Fruit fly (Drosophila melanogaster) whole organism, embryonic: ENCODE results near the gene asun.
A peak's percentile ranks its signal among the peaks of the same experiment; 100 is the strongest.

Experiments
- Atf-2 ChIP-seq: fragments of 200-800 bp; sonication (Bioruptor generic); optimal IDR thresholded peaks from 2 replicates; lab custom pipeline; 2016; ENCODE audit warnings: missing biosample characterization, missing genetic modification characterization
- B-H2 ChIP-seq: fragments of 200-800 bp; sonication (Bioruptor generic); optimal IDR thresholded peaks from 2 replicates; lab custom pipeline; 2018; ENCODE audit warnings: missing biosample characterization, mild to moderate bottlenecking, missing genetic modification characterization
- BtbVII ChIP-seq: fragments of 200-800 bp; sonication (Bioruptor generic); optimal IDR thresholded peaks from 3 replicates; lab custom pipeline; 2017; ENCODE audit warnings: missing biosample characterization, mild to moderate bottlenecking, missing genetic modification characterization
- C15 ChIP-seq: fragments of 200-800 bp; sonication (Bioruptor generic); IDR thresholded peaks from 3 replicates; pipeline ENCODE4 v1.3.6; 2022; ENCODE audit warnings: missing biosample characterization, missing genetic modification characterization
- CG12104 ChIP-seq: fragments of 200-800 bp; sonication (Bioruptor generic); optimal IDR thresholded peaks from 3 replicates; lab custom pipeline; 2016; ENCODE audit warnings: missing biosample characterization, missing genetic modification characterization
- CG12769 ChIP-seq: fragments of 200-800 bp; sonication (Bioruptor generic); optimal IDR thresholded peaks from 2 replicates; lab custom pipeline; 2019; ENCODE audit warnings: missing biosample characterization, mild to moderate bottlenecking, missing genetic modification characterization, moderate library complexity
- CG1529 ChIP-seq: fragments of 200-800 bp; sonication (Bioruptor generic); optimal IDR thresholded peaks from 3 replicates; lab custom pipeline; 2018; ENCODE audit warnings: missing biosample characterization, missing genetic modification characterization
- CG17568 ChIP-seq: fragments of 200-800 bp; sonication (Bioruptor generic); optimal IDR thresholded peaks from 2 replicates; lab custom pipeline; 2018; ENCODE audit warnings: missing biosample characterization, mild to moderate bottlenecking, missing genetic modification characterization, moderate library complexity
- CG18262 ChIP-seq: fragments of 200-800 bp; optimal IDR thresholded peaks from 3 replicates; lab custom pipeline; 2019; ENCODE audit warnings: missing biosample characterization, mild to moderate bottlenecking, missing genetic modification characterization, moderate library complexity
- CG2199 ChIP-seq: fragments of 200-800 bp; sonication (Bioruptor generic); IDR thresholded peaks from 3 replicates; pipeline ENCODE4 v1.3.6; 2022; ENCODE audit warnings: missing biosample characterization, missing genetic modification characterization
- CG3281 ChIP-seq: fragments of 200-800 bp; sonication (Bioruptor generic); optimal IDR thresholded peaks from 3 replicates; lab custom pipeline; 2017; ENCODE audit warnings: missing biosample characterization, mild to moderate bottlenecking, missing genetic modification characterization
- CG3407 ChIP-seq: fragments of 200-800 bp; sonication (Bioruptor generic); optimal IDR thresholded peaks from 2 replicates; lab custom pipeline; 2018; ENCODE audit warnings: missing biosample characterization, mild to moderate bottlenecking, missing genetic modification characterization
- CG3995 ChIP-seq: fragments of 200-800 bp; sonication (Bioruptor generic); optimal IDR thresholded peaks from 3 replicates; lab custom pipeline; 2016; ENCODE audit warnings: missing biosample characterization, missing genetic modification characterization
- CG4707 ChIP-seq: fragments of 200-800 bp; sonication (Bioruptor generic); optimal IDR thresholded peaks from 2 replicates; lab custom pipeline; 2018; ENCODE audit warnings: missing biosample characterization, mild to moderate bottlenecking, missing genetic modification characterization, moderate library complexity
- CG6175 ChIP-seq: fragments of 200-800 bp; sonication (Bioruptor generic); IDR thresholded peaks from 3 replicates; pipeline ENCODE4 v1.3.6; 2022; ENCODE audit warnings: missing biosample characterization, missing genetic modification characterization
- CG6689 ChIP-seq: fragments of 200-800 bp; sonication (Bioruptor generic); IDR thresholded peaks from 2 replicates; pipeline ENCODE4 v1.3.6; 2022; ENCODE audit warnings: missing biosample characterization, missing genetic modification characterization
- CG7745 ChIP-seq: fragments of 200-800 bp; sonication (Bioruptor generic); optimal IDR thresholded peaks from 2 replicates; lab custom pipeline; 2018; ENCODE audit warnings: missing biosample characterization, mild to moderate bottlenecking, missing genetic modification characterization, moderate library complexity
- CG8944 ChIP-seq: fragments of 200-800 bp; sonication (Bioruptor generic); optimal IDR thresholded peaks from 3 replicates; lab custom pipeline; 2016; ENCODE audit warnings: missing biosample characterization, missing genetic modification characterization
- Dll ChIP-seq: fragments of 200-800 bp; sonication (Bioruptor generic); IDR thresholded peaks from 4 replicates; pipeline ENCODE4 v1.3.6; 2022; ENCODE audit warnings: missing biosample characterization, missing genetic modification characterization; ENCODE audit not compliant: partially characterized antibody
- E2f1 ChIP-seq: fragments of 200-800 bp; sonication (Bioruptor generic); IDR thresholded peaks from 2 replicates; pipeline ENCODE4 v1.3.6; 2022; ENCODE audit warnings: missing biosample characterization, missing genetic modification characterization
- Elba2 ChIP-seq: fragments of 200-800 bp; sonication (Bioruptor generic); optimal IDR thresholded peaks from 3 replicates; lab custom pipeline; 2016; ENCODE audit warnings: missing biosample characterization, missing genetic modification characterization
- Fer2 ChIP-seq: fragments of 200-800 bp; sonication (Bioruptor generic); optimal IDR thresholded peaks from 2 replicates; lab custom pipeline; 2018; ENCODE audit warnings: missing biosample characterization, mild to moderate bottlenecking, missing genetic modification characterization, moderate library complexity
- GATAe ChIP-seq: fragments of 200-800 bp; sonication (Bioruptor generic); conservative IDR thresholded peaks from 2 replicates; pipeline ENCODE4 v1.3.6; 2022; ENCODE audit warnings: missing biosample characterization, missing genetic modification characterization
- HLH54F ChIP-seq: fragments of 200-800 bp; sonication (Bioruptor generic); optimal IDR thresholded peaks from 3 replicates; lab custom pipeline; 2016; ENCODE audit warnings: missing biosample characterization, missing genetic modification characterization
- HLHmδ ChIP-seq: fragments of 200-800 bp; sonication (Bioruptor generic); optimal IDR thresholded peaks from 2 replicates; lab custom pipeline; 2018; ENCODE audit warnings: missing biosample characterization, mild to moderate bottlenecking, missing genetic modification characterization, moderate library complexity
- Lim3 ChIP-seq: fragments of 200-800 bp; sonication (Bioruptor generic); IDR thresholded peaks from 2 replicates; pipeline ENCODE4 v1.3.6; 2022; ENCODE audit warnings: missing biosample characterization, missing genetic modification characterization
- Med ChIP-seq: fragments of 200-800 bp; sonication (Bioruptor generic); peaks from one replicate; lab custom pipeline; 2016; ENCODE audit warnings: missing biosample characterization, missing genetic modification characterization, mild to moderate bottlenecking, inconsistent platforms, moderate library complexity
- NK7.1 ChIP-seq: fragments of 200-800 bp; sonication (Bioruptor generic); optimal IDR thresholded peaks from 3 replicates; lab custom pipeline; 2016; ENCODE audit warnings: missing biosample characterization, missing genetic modification characterization
- Nf-YA ChIP-seq: fragments of 200-800 bp; sonication (Bioruptor generic); IDR thresholded peaks from 2 replicates; pipeline ENCODE4 v1.3.6; 2022; ENCODE audit warnings: missing biosample characterization, missing genetic modification characterization
- Pdp1 ChIP-seq, 2 experiments: fragments of 200-800 bp; sonication (Bioruptor generic); optimal IDR thresholded peaks; 3 replicates each; lab custom pipeline; 2016; ENCODE audit warnings: missing biosample characterization in 2 of 2, missing genetic modification characterization in 2 of 2, mild to moderate bottlenecking in 1 of 2, moderate library complexity in 1 of 2
- Sox102F ChIP-seq: fragments of 200-800 bp; sonication (Bioruptor generic); optimal IDR thresholded peaks from 2 replicates; lab custom pipeline; 2018; ENCODE audit warnings: missing biosample characterization, mild to moderate bottlenecking, missing genetic modification characterization, moderate library complexity
- ap ChIP-seq: fragments of 200-800 bp; sonication (Bioruptor generic); IDR thresholded peaks from 2 replicates; pipeline ENCODE4 v1.3.6; 2022; ENCODE audit warnings: missing biosample characterization, missing genetic modification characterization
- ash1 ChIP-seq: fragments of 200-800 bp; sonication (Bioruptor generic); optimal IDR thresholded peaks from 2 replicates; lab custom pipeline; 2018; ENCODE audit warnings: missing biosample characterization, mild to moderate bottlenecking, missing genetic modification characterization
- bigmax ChIP-seq: fragments of 200-800 bp; sonication (Bioruptor generic); optimal IDR thresholded peaks from 2 replicates; lab custom pipeline; 2018; ENCODE audit warnings: missing biosample characterization, mild to moderate bottlenecking, missing genetic modification characterization
- cg ChIP-seq: fragments of 200-800 bp; sonication (Bioruptor generic); optimal IDR thresholded peaks from 3 replicates; lab custom pipeline; 2019; ENCODE audit warnings: missing biosample characterization, mild to moderate bottlenecking, missing genetic modification characterization, moderate library complexity
- chinmo ChIP-seq: fragments of 200-800 bp; sonication (Bioruptor generic); IDR thresholded peaks from 4 replicates; pipeline ENCODE4 v1.3.6; 2022; ENCODE audit warnings: missing biosample characterization, missing genetic modification characterization; ENCODE audit not compliant: partially characterized antibody
- ci ChIP-seq: fragments of 200-800 bp; sonication (Bioruptor generic); IDR thresholded peaks from 3 replicates; pipeline ENCODE4 v1.3.6; 2022; ENCODE audit warnings: missing biosample characterization, missing genetic modification characterization
- crol ChIP-seq: fragments of 200-800 bp; sonication (Bioruptor generic); IDR thresholded peaks from 2 replicates; pipeline ENCODE4 v1.3.6; 2022; ENCODE audit warnings: missing biosample characterization, missing genetic modification characterization
- dati ChIP-seq: fragments of 200-800 bp; sonication (Bioruptor generic); IDR thresholded peaks from 2 replicates; pipeline ENCODE4 v1.3.6; 2022; ENCODE audit warnings: missing biosample characterization, missing genetic modification characterization
- dm ChIP-seq: fragments of 200-800 bp; sonication (Bioruptor generic); optimal IDR thresholded peaks from 3 replicates; lab custom pipeline; 2016; ENCODE audit warnings: missing biosample characterization, missing genetic modification characterization
- exex ChIP-seq: fragments of 200-800 bp; sonication (Bioruptor generic); optimal IDR thresholded peaks from 4 replicates; lab custom pipeline; 2018; ENCODE audit warnings: missing biosample characterization, mild to moderate bottlenecking, missing genetic modification characterization, moderate library complexity
- grn ChIP-seq: fragments of 200-800 bp; sonication (Bioruptor generic); optimal IDR thresholded peaks from 3 replicates; lab custom pipeline; 2017; ENCODE audit warnings: missing biosample characterization, missing genetic modification characterization
- h ChIP-seq: fragments of >200 bp; optimal IDR thresholded peaks from 2 replicates; lab custom pipeline; 2017
- hth ChIP-seq: fragments of >200 bp; optimal IDR thresholded peaks from 2 replicates; lab custom pipeline; 2017; ENCODE audit warnings: inconsistent platforms
- lbe ChIP-seq: fragments of 200-800 bp; sonication (Bioruptor generic); optimal IDR thresholded peaks from 2 replicates; lab custom pipeline; 2016; ENCODE audit warnings: missing biosample characterization, mild to moderate bottlenecking, missing genetic modification characterization
- mirr ChIP-seq: fragments of 200-800 bp; sonication (Bioruptor generic); optimal IDR thresholded peaks from 3 replicates; lab custom pipeline; 2018; ENCODE audit warnings: missing biosample characterization, mild to moderate bottlenecking, missing genetic modification characterization
- pnt ChIP-seq: fragments of 200-800 bp; sonication (Bioruptor generic); optimal IDR thresholded peaks from 3 replicates; lab custom pipeline; 2016; ENCODE audit warnings: missing biosample characterization, missing genetic modification characterization
- shn ChIP-seq: fragments of 200-800 bp; sonication (Bioruptor generic); optimal IDR thresholded peaks from 3 replicates; lab custom pipeline; 2016; ENCODE audit warnings: missing biosample characterization, missing genetic modification characterization
- sna ChIP-seq: fragments of 200-800 bp; sonication (Bioruptor generic); IDR thresholded peaks from 2 replicates; pipeline ENCODE4 v1.3.6; 2022; ENCODE audit warnings: missing biosample characterization, missing genetic modification characterization; ENCODE audit not compliant: partially characterized antibody
- tgo ChIP-seq: fragments of 200-800 bp; sonication (Bioruptor generic); IDR thresholded peaks from 3 replicates; pipeline ENCODE4 v1.3.6; 2022; ENCODE audit warnings: missing biosample characterization, missing genetic modification characterization
- unc-4 ChIP-seq: fragments of 200-800 bp; sonication (Bioruptor generic); IDR thresholded peaks from 2 replicates; pipeline ENCODE4 v1.3.6; 2022; ENCODE audit warnings: missing biosample characterization, missing genetic modification characterization; ENCODE audit not compliant: partially characterized antibody
- z ChIP-seq: fragments of 200-800 bp; sonication (Bioruptor generic); IDR thresholded peaks from 3 replicates; pipeline ENCODE4 v1.3.6; 2022; ENCODE audit warnings: missing biosample characterization, missing genetic modification characterization

asun gene

DNA sequence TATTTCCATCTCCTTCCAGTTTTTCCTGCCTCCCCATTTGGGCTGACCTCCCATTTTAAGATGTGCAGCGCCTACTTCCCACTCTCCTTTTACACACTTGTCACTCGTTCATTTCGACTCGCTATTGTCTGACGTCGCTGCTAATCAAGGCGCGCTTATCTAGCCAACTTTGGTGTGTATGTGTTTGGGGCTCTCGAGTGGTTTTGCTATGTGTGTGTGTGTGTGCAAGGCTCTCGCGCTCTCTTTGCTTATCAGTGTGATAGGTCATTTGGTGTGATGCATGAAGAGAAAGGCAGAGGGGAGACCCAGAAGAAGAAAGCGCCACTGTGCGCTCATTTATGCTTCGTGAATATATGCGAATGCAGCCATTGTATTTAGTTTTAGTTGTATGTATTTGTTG, 20.8 kb downstream of the asun start (continued):
- TF ChIP-seq GATAe (GFP tag; lab: Robert Waterston, UW): peak; percentile 54
- peak; percentile 95 for TF ChIP-seq z (GFP tag; lab: Robert Waterston, UW)
- no peak for TF ChIP-seq CG7745 (tag; lab: Kevin White, UChicago)
- TF ChIP-seq B-H2 (GFP tag; lab: Kevin White, UChicago): no peak
- no peak for TF ChIP-seq CG6689 (GFP tag; lab: Robert Waterston, UW)
- no peak for TF ChIP-seq C15 (GFP tag; lab: Robert Waterston, UW)
- TF ChIP-seq E2f1: no peak
- 0 out of 3 replicates have a peak, but pooled peaks have one; percentile 41 for TF ChIP-seq CG2199 (GFP tag; lab: Robert Waterston, UW)
- 0 out of 4 replicates have a peak, but pooled peaks have one; percentile 15 for TF ChIP-seq Dll
- peak; percentile 52; the same call in 2 of the 3 replicates for TF ChIP-seq ci
- peak; percentile 27 for TF ChIP-seq CG12769 (tag; lab: Kevin White, UChicago)
- peak; percentile 26 for TF ChIP-seq CG4707 (GFP tag; lab: Kevin White, UChicago)
- 0 out of 4 replicates have a peak, but pooled peaks have one; percentile 63 for TF ChIP-seq chinmo (GFP tag; lab: Robert Waterston, UW)
- no peak for TF ChIP-seq tgo (GFP tag; lab: Robert Waterston, UW)
- no peak for TF ChIP-seq shn
- TF ChIP-seq h (lab: Kevin White, UChicago): no peak
- peak; percentile 38 for TF ChIP-seq exex
- no peak for TF ChIP-seq pnt
- TF ChIP-seq Nf-YA (GFP tag; lab: Robert Waterston, UW): 0 out of 2 replicates have a peak, but pooled peaks have one; percentile 29
- TF ChIP-seq crol (GFP tag; lab: Robert Waterston, UW): peak; percentile 71
- no peak for TF ChIP-seq ap (GFP tag; lab: Robert Waterston, UW)
- TF ChIP-seq sna (GFP tag; lab: Robert Waterston, UW): no peak
- no peak for TF ChIP-seq lbe (GFP tag; lab: Kevin White, UChicago)
- no peak for TF ChIP-seq Sox102F (GFP tag; lab: Kevin White, UChicago)

DNA sequence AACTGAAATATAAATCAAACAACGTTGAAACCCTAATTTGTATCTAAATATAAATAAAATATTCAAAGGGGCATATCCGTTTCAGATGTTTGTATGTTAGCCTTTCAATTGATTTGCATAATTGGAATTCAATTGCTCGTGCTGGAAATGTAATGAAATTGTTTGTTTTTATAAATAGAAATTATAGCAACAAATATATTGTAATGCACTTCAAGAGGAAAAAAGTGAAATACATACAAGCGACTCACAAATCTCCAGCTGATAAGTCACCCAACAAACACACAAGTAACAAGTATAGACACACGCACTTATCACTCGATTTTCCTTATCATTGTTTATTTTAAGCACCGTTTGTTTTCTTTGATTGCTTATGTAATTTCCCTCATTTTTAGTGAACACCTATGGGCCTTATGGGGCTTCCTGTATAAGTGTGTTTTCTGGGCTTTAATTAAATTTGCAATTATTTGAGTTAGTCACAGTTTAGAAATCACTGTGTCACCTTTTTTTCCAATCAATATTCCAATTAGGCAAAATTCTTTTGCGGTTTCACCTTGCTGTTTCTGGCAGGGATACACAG, 21.6 kb downstream of the asun start:
- TF ChIP-seq bigmax: no peak
- peak; percentile 22 for TF ChIP-seq BtbVII
- TF ChIP-seq CG17568 (GFP tag; lab: Kevin White, UChicago): peak; percentile 15
- no peak for TF ChIP-seq CG8944 (GFP tag; lab: Kevin White, UChicago)
- TF ChIP-seq dm: no peak
- no peak for TF ChIP-seq ash1 (GFP tag; lab: Kevin White, UChicago)
- TF ChIP-seq NK7.1 (GFP tag; lab: Kevin White, UChicago): no peak
- TF ChIP-seq Fer2 (tag; lab: Kevin White, UChicago): no peak
- no peak for TF ChIP-seq CG12104
- TF ChIP-seq CG3407 (GFP tag; lab: Kevin White, UChicago): peak; percentile 7
- peak; percentile 30 for TF ChIP-seq grn (GFP tag; lab: Kevin White, UChicago)
- TF ChIP-seq Elba2 (GFP tag; lab: Kevin White, UChicago): peak; percentile 9
- no peak for TF ChIP-seq unc-4 (GFP tag; lab: Robert Waterston, UW)
- no peak for TF ChIP-seq CG6175 (GFP tag; lab: Robert Waterston, UW)
- TF ChIP-seq HLHmδ: no peak
- peak in 1 of 2 experiments; percentile 95 for TF ChIP-seq Pdp1 (GFP tag; optimal IDR thresholded peaks at IDR 0.05; lab: Kevin White, UChicago)
- peak; percentile 10 for TF ChIP-seq cg (GFP tag; lab: Kevin White, UChicago)
- no peak for TF ChIP-seq dati (GFP tag; lab: Robert Waterston, UW)
- TF ChIP-seq Lim3 (GFP tag; lab: Robert Waterston, UW): no peak
- TF ChIP-seq CG3281 (GFP tag; lab: Kevin White, UChicago): peak; percentile 24
- TF ChIP-seq mirr (GFP tag; lab: Kevin White, UChicago): peak; percentile 28
- peak; percentile 27 for TF ChIP-seq Med
- no peak for TF ChIP-seq hth
- peak; percentile 22 for TF ChIP-seq CG1529 (GFP tag; lab: Kevin White, UChicago)
- no peak for TF ChIP-seq HLH54F (GFP tag; lab: Kevin White, UChicago)
- TF ChIP-seq Atf-2 (GFP tag; lab: Kevin White, UChicago): no peak
- TF ChIP-seq CG3995 (GFP tag; lab: Kevin White, UChicago): peak; percentile 21
- peak; percentile 6 for TF ChIP-seq CG18262 (tag; lab: Kevin White, UChicago)
